Fruit fly (Drosophila melanogaster): ENCODE measurements around the gene Ogdh.
A peak's percentile ranks its signal among the peaks of the same experiment; 100 is the strongest.

The Ogdh gene

dm6 chr3L:16977311-16977710 is 22.7 kb downstream of the Ogdh start:
- TF ChIP-seq Rel (GFP tag; optimal IDR thresholded peaks at IDR 0.05) = no peak
- no peak for TF ChIP-seq Rel (tag; optimal IDR thresholded peaks at IDR 0.05)
- no peak for TF ChIP-seq Dfd (GFP tag; optimal IDR thresholded peaks at IDR 0.05)
- TF ChIP-seq h (GFP tag; optimal IDR thresholded peaks at IDR 0.05) = no peak
- TF ChIP-seq CG9705 (GFP tag; optimal IDR thresholded peaks at IDR 0.05) = no peak
- TF ChIP-seq psq (GFP tag; optimal IDR thresholded peaks at IDR 0.05) = no peak
- no peak for TF ChIP-seq Mio (GFP tag; optimal IDR thresholded peaks at IDR 0.05)

dm6 chr3L:16978406-16978805 is 23.8 kb downstream of the Ogdh start:
- no peak for TF ChIP-seq fru (GFP tag; optimal IDR thresholded peaks at IDR 0.05)
- TF ChIP-seq Jra (GFP tag; optimal IDR thresholded peaks at IDR 0.05) = no peak
- TF ChIP-seq sv (GFP tag; optimal IDR thresholded peaks at IDR 0.05) = no peak
- TF ChIP-seq jim (GFP tag; optimal IDR thresholded peaks at IDR 0.05) = no peak
- no peak for TF ChIP-seq brk (GFP tag; optimal IDR thresholded peaks at IDR 0.05)
- TF ChIP-seq lola (GFP tag; optimal IDR thresholded peaks at IDR 0.05) = no peak
- TF ChIP-seq OdsH (GFP tag; optimal IDR thresholded peaks at IDR 0.05) = no peak
- no peak for TF ChIP-seq dmrt93B (GFP tag; optimal IDR thresholded peaks at IDR 0.05)
- no peak for TF ChIP-seq usp (GFP tag; optimal IDR thresholded peaks at IDR 0.05)
- no peak for TF ChIP-seq HLH106 (tag; optimal IDR thresholded peaks at IDR 0.05)
- no peak for TF ChIP-seq Abd-B (GFP tag; optimal IDR thresholded peaks at IDR 0.05)
- TF ChIP-seq woc (GFP tag; optimal IDR thresholded peaks at IDR 0.05) = no peak
- no peak for TF ChIP-seq CG9705 (GFP tag; optimal IDR thresholded peaks at IDR 0.05)
- no peak for TF ChIP-seq Hnf4 (GFP tag; optimal IDR thresholded peaks at IDR 0.05)
- no peak for TF ChIP-seq CrebA (GFP tag; optimal IDR thresholded peaks at IDR 0.05; ENCODE audit: borderline replicate concordance)
- TF ChIP-seq pan (optimal IDR thresholded peaks at IDR 0.05) = no peak
- no peak for TF ChIP-seq Vsx2 (GFP tag; optimal IDR thresholded peaks at IDR 0.05; ENCODE audit: partially characterized antibody)
- no peak for TF ChIP-seq N (GFP tag; optimal IDR thresholded peaks at IDR 0.05)
- TF ChIP-seq dsf (GFP tag; optimal IDR thresholded peaks at IDR 0.05; ENCODE audit: borderline replicate concordance) = no peak

dm6 chr3L:16981114-16981648 is 26.6 kb downstream of the Ogdh start:
- TF ChIP-seq Hr83 (GFP tag; optimal IDR thresholded peaks at IDR 0.05; ENCODE audit: poor library complexity, severe bottlenecking) = no peak
- TF ChIP-seq Hr78 (GFP tag; optimal IDR thresholded peaks at IDR 0.05) = no peak
- peak; percentile 81 for TF ChIP-seq Myc (optimal IDR thresholded peaks at IDR 0.05)
- TF ChIP-seq CG32264 (GFP tag; optimal IDR thresholded peaks at IDR 0.05) = no peak
- no peak for TF ChIP-seq N (GFP tag; optimal IDR thresholded peaks at IDR 0.05)
- TF ChIP-seq Rel (GFP tag; optimal IDR thresholded peaks at IDR 0.05) = no peak
- peak; percentile 35 for TF ChIP-seq Rel (tag; optimal IDR thresholded peaks at IDR 0.05)
- no peak for TF ChIP-seq brk (GFP tag; optimal IDR thresholded peaks at IDR 0.05)
- no peak for TF ChIP-seq dsf (GFP tag; optimal IDR thresholded peaks at IDR 0.05; ENCODE audit: borderline replicate concordance)
- no peak for TF ChIP-seq sage (GFP tag; optimal IDR thresholded peaks at IDR 0.05)
- no peak for TF ChIP-seq psq (GFP tag; optimal IDR thresholded peaks at IDR 0.05)
- TF ChIP-seq Mio (GFP tag; optimal IDR thresholded peaks at IDR 0.05) = no peak
- no peak for TF ChIP-seq woc (GFP tag; optimal IDR thresholded peaks at IDR 0.05)
- no peak for TF ChIP-seq lola (GFP tag; optimal IDR thresholded peaks at IDR 0.05)
- no peak for TF ChIP-seq usp (GFP tag; optimal IDR thresholded peaks at IDR 0.05)
- TF ChIP-seq dl (GFP tag; optimal IDR thresholded peaks at IDR 0.05; ENCODE audit: insufficient read depth in 1 of 2, partially characterized antibody in 2 of 2) = no peak
- TF ChIP-seq Jra (GFP tag; optimal IDR thresholded peaks at IDR 0.05) = no peak
- no peak for TF ChIP-seq dmrt93B (GFP tag; optimal IDR thresholded peaks at IDR 0.05)
- no peak for TF ChIP-seq pan (optimal IDR thresholded peaks at IDR 0.05)
- no peak for TF ChIP-seq ey (GFP tag; optimal IDR thresholded peaks at IDR 0.05)
- TF ChIP-seq jim (GFP tag; optimal IDR thresholded peaks at IDR 0.05) = no peak
- TF ChIP-seq CG9705 (GFP tag; optimal IDR thresholded peaks at IDR 0.05) = no peak
- TF ChIP-seq foxo (GFP tag; optimal IDR thresholded peaks at IDR 0.05) = peak in 1 of 2 experiments; percentile 35
- no peak for TF ChIP-seq fru (GFP tag; optimal IDR thresholded peaks at IDR 0.05)
- TF ChIP-seq Sp1 (GFP tag; optimal IDR thresholded peaks at IDR 0.05) = peak; percentile 20
- TF ChIP-seq br (GFP tag; optimal IDR thresholded peaks at IDR 0.05) = peak; percentile 51
- TF ChIP-seq tai (GFP tag; optimal IDR thresholded peaks at IDR 0.05) = no peak
- peak; percentile 12 for TF ChIP-seq rgr (GFP tag; optimal IDR thresholded peaks at IDR 0.05)
- no peak for TF ChIP-seq CrebA (GFP tag; optimal IDR thresholded peaks at IDR 0.05; ENCODE audit: borderline replicate concordance)
- TF ChIP-seq sv (GFP tag; optimal IDR thresholded peaks at IDR 0.05) = no peak
- TF ChIP-seq Vsx2 (GFP tag; optimal IDR thresholded peaks at IDR 0.05; ENCODE audit: partially characterized antibody) = no peak
- no peak for TF ChIP-seq Hnf4 (GFP tag; optimal IDR thresholded peaks at IDR 0.05)
- no peak for TF ChIP-seq Dfd (GFP tag; optimal IDR thresholded peaks at IDR 0.05)
- TF ChIP-seq Abd-B (GFP tag; optimal IDR thresholded peaks at IDR 0.05) = no peak
- no peak for TF ChIP-seq Dif (GFP tag; optimal IDR thresholded peaks at IDR 0.05; ENCODE audit: partially characterized antibody)
- peak; percentile 73 for TF ChIP-seq h (GFP tag; optimal IDR thresholded peaks at IDR 0.05)
- TF ChIP-seq HLH106 (tag; optimal IDR thresholded peaks at IDR 0.05) = no peak
- peak; percentile 3 for TF ChIP-seq OdsH (GFP tag; optimal IDR thresholded peaks at IDR 0.05)
- TF ChIP-seq GATAd (GFP tag; optimal IDR thresholded peaks at IDR 0.05) = no peak

All from whole organism, wandering third instar larva.